Worm (Caenorhabditis elegans) whole organism, mixed stage, embryonic: Measurements from ENCODE around the gene Y55F3BR.1.

Experiments
- lin-13 ChIP-seq: fragments of 150-350 bp; optimal IDR thresholded peaks from 2 replicates; lab custom pipeline; 2014; ENCODE audit warnings: missing biosample characterization, missing genetic modification characterization
- nhr-76 ChIP-seq: sonication (generic microtip); optimal IDR thresholded peaks from 2 replicates; lab custom pipeline; 2017; ENCODE audit warnings: missing biosample characterization, missing genetic modification characterization
- pha-4 ChIP-seq: fragments of 150-350 bp; optimal IDR thresholded peaks from 2 replicates; lab custom pipeline; 2018; ENCODE audit warnings: missing biosample characterization, missing genetic modification reagents, missing genetic modification characterization

DNA sequence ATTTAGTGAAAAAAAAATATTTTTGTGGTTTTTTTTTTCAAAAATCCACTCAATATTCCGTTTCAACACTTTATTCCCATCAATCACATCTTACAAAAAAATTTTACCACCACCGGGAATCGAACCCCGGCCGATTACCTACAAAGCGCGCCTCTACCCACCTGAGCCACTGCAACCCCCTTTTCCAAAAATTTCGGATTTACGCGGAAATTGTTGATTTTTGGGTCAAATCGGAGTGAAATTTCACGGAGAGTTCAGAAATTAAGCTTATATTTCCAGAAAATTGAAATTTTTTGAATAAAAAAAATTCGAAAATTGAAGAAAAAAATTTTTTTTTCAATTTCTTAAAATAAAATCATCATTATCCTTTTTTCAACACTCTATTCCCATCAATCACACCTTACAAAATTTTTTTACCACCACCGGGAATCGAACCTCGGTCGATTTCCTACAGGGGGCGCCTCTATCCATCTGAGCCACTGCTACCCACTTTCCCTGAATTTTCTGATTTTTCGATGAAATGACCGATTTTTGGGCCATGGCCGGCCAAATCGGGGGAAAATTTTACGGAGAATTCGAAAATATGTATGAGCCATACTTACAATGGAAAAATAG is 1.3 kb upstream of the Y55F3BR.1 start:
- TF ChIP-seq lin-13 (tag; lab: Kevin White, UChicago) (no peak), pha-4 (tag; lab: Kevin White, UChicago) (no peak), nhr-76 (tag; lab: Kevin White, UChicago) (no peak)
